Worm (Caenorhabditis elegans) whole organism, young adult: ENCODE results near the gene wht-7.

Source experiments
- B0261.1 ChIP-seq: sonication (generic microtip); optimal IDR thresholded peaks from 2 replicates; lab custom pipeline; 2016; ENCODE audit warnings: mild to moderate bottlenecking, missing genetic modification characterization, moderate library complexity, missing compliant biosample characterization
- C17E4.6 ChIP-seq: fragments of 200-800 bp; sonication (Bioruptor generic); IDR thresholded peaks from 2 replicates; pipeline ENCODE4 v1.3.6; 2022; ENCODE audit warnings: missing genetic modification reagents, missing genetic modification characterization, missing compliant biosample characterization
- F22D6.2 ChIP-seq: sonication (generic microtip); optimal IDR thresholded peaks from 2 replicates; lab custom pipeline; 2016; ENCODE audit warnings: mild to moderate bottlenecking, missing genetic modification characterization, missing compliant biosample characterization
- F57A8.1 ChIP-seq: fragments of 200-800 bp; sonication (Bioruptor generic); optimal IDR thresholded peaks from 2 replicates; lab custom pipeline; 2018; ENCODE audit warnings: mild to moderate bottlenecking, missing genetic modification characterization, moderate library complexity, missing compliant biosample characterization
- ama-1 ChIP-seq, 3 experiments: fragments of 150-350 bp in 1 of 3; sonication (generic microtip) in 2 of 3; optimal IDR thresholded peaks; 2 replicates each; lab custom pipeline; 2014 to 2018; ENCODE audit warnings: missing biosample characterization in 2 of 3, missing genetic modification characterization in 2 of 3, missing genetic modification reagents in 2 of 3
- athp-1 ChIP-seq: sonication (generic microtip); optimal IDR thresholded peaks from 2 replicates; lab custom pipeline; 2017; ENCODE audit warnings: mild to moderate bottlenecking, missing genetic modification characterization, missing compliant biosample characterization
- attf-3 ChIP-seq: fragments of 200-800 bp; sonication (Bioruptor generic); conservative IDR thresholded peaks from 2 replicates; pipeline ENCODE4 v1.3.6; 2022; ENCODE audit warnings: missing genetic modification reagents, missing genetic modification characterization, missing compliant biosample characterization
- bed-1 ChIP-seq: fragments of 200-800 bp; sonication (Bioruptor generic); IDR thresholded peaks from 2 replicates; pipeline ENCODE4 v1.3.6; 2022; ENCODE audit warnings: missing genetic modification reagents, missing genetic modification characterization, missing compliant biosample characterization
- ccch-3 ChIP-seq: fragments of 200-800 bp; sonication (Bioruptor generic); optimal IDR thresholded peaks from 2 replicates; lab custom pipeline; 2018; ENCODE audit warnings: mild to moderate bottlenecking, missing genetic modification characterization, missing compliant biosample characterization
- cebp-1 ChIP-seq, 2 experiments: fragments of 200-800 bp in 1 of 2; sonication (Bioruptor generic) in 1 of 2; sonication (generic microtip) in 1 of 2; IDR thresholded peaks in 1 of 2; optimal IDR thresholded peaks in 1 of 2; 2 replicates each; pipeline versions ENCODE4 v1.3.6 to Lab custom; 2017 to 2022; ENCODE audit warnings: missing compliant biosample characterization in 2 of 2, missing genetic modification characterization in 2 of 2, mild to moderate bottlenecking in 1 of 2, missing genetic modification reagents in 1 of 2, moderate library complexity in 1 of 2
- chd-7 ChIP-seq: sonication (generic microtip); optimal IDR thresholded peaks from 2 replicates; lab custom pipeline; 2016; ENCODE audit warnings: mild to moderate bottlenecking, missing genetic modification characterization, moderate library complexity, missing compliant biosample characterization
- dpff-1 ChIP-seq: sonication (generic microtip); optimal IDR thresholded peaks from 2 replicates; lab custom pipeline; 2017; ENCODE audit warnings: mild to moderate bottlenecking, missing genetic modification characterization, missing compliant biosample characterization
- efl-1 ChIP-seq: fragments of 150-350 bp; optimal IDR thresholded peaks from 2 replicates; lab custom pipeline; 2014; ENCODE audit warnings: missing biosample characterization, missing genetic modification reagents, missing genetic modification characterization
- egrh-3 ChIP-seq: fragments of 200-800 bp; sonication (Bioruptor generic); IDR thresholded peaks from 2 replicates; pipeline ENCODE4 v1.3.6; 2022; ENCODE audit warnings: missing genetic modification reagents, missing genetic modification characterization, missing compliant biosample characterization
- hsf-1 ChIP-seq: fragments of 200-800 bp; sonication (Bioruptor generic); IDR thresholded peaks from 2 replicates; pipeline ENCODE4 v1.3.6; 2022; ENCODE audit warnings: missing genetic modification reagents, missing genetic modification characterization, missing compliant biosample characterization
- let-526 ChIP-seq: fragments of 200-800 bp; sonication (Bioruptor generic); IDR thresholded peaks from 2 replicates; pipeline ENCODE4 v1.3.6; 2022; ENCODE audit warnings: missing genetic modification reagents, missing genetic modification characterization, missing compliant biosample characterization
- madf-10 ChIP-seq: sonication (generic microtip); optimal IDR thresholded peaks from 2 replicates; lab custom pipeline; 2016; ENCODE audit warnings: mild to moderate bottlenecking, missing genetic modification characterization, missing compliant biosample characterization
- madf-8 ChIP-seq: fragments of 200-800 bp; sonication (Bioruptor generic); conservative IDR thresholded peaks from 2 replicates; pipeline ENCODE4 v1.3.6; 2022; ENCODE audit warnings: missing genetic modification reagents, missing genetic modification characterization, missing compliant biosample characterization
- mcd-1 ChIP-seq: fragments of 200-800 bp; sonication (Bioruptor generic); IDR thresholded peaks from 2 replicates; pipeline ENCODE4 v1.3.6; 2022; ENCODE audit warnings: missing genetic modification reagents, missing genetic modification characterization, missing compliant biosample characterization
- nfya-2 ChIP-seq: fragments of 200-800 bp; sonication (Bioruptor generic); IDR thresholded peaks from 2 replicates; pipeline ENCODE4 v1.3.6; 2022; ENCODE audit warnings: missing genetic modification reagents, missing genetic modification characterization, missing compliant biosample characterization
- snpc-1.1 ChIP-seq: sonication (generic microtip); optimal IDR thresholded peaks from 2 replicates; lab custom pipeline; 2017; ENCODE audit warnings: missing genetic modification characterization, mild to moderate bottlenecking, missing compliant biosample characterization, antibody characterized with exemption, moderate library complexity, missing genotype, missing genetic modification reagents; ENCODE audit not compliant: insufficient read depth
- snpc-1.3 ChIP-seq: sonication (generic microtip); optimal IDR thresholded peaks from 2 replicates; lab custom pipeline; 2017; ENCODE audit warnings: missing genetic modification characterization, mild to moderate bottlenecking, missing compliant biosample characterization, antibody characterized with exemption, moderate library complexity, missing genotype, missing genetic modification reagents; ENCODE audit not compliant: insufficient read depth
- snpc-4 ChIP-seq, 5 experiments: fragments of 150-350 bp in 1 of 5; sonication (generic microtip) in 4 of 5; optimal IDR thresholded peaks; 2 replicates each; lab custom pipeline; 2014 to 2018; ENCODE audit warnings: missing genetic modification characterization in 5 of 5, missing biosample characterization in 3 of 5, antibody characterized with exemption in 2 of 5, mild to moderate bottlenecking in 2 of 5, missing compliant biosample characterization in 2 of 5, missing genotype in 2 of 5, moderate library complexity in 2 of 5, missing genetic modification reagents in 1 of 5
- tbp1 ChIP-seq: fragments of 200-800 bp; sonication (Bioruptor generic); optimal IDR thresholded peaks from 2 replicates; lab custom pipeline; 2018; ENCODE audit warnings: mild to moderate bottlenecking, missing genetic modification characterization, missing compliant biosample characterization
- zfh-2 ChIP-seq: fragments of 200-800 bp; sonication (Bioruptor generic); conservative IDR thresholded peaks from 2 replicates; pipeline ENCODE4 v1.3.6; 2022; ENCODE audit warnings: missing genetic modification reagents, missing genetic modification characterization, missing compliant biosample characterization
- zim-3 ChIP-seq: sonication (generic microtip); optimal IDR thresholded peaks from 2 replicates; lab custom pipeline; 2017; ENCODE audit warnings: mild to moderate bottlenecking, missing genetic modification characterization, moderate library complexity, missing compliant biosample characterization
- ztf-18 ChIP-seq: sonication (generic microtip); optimal IDR thresholded peaks from 2 replicates; lab custom pipeline; 2016; ENCODE audit warnings: missing genotype, mild to moderate bottlenecking, missing genetic modification characterization, missing compliant biosample characterization
- ztf-28 ChIP-seq: fragments of 200-800 bp; sonication (Bioruptor generic); IDR thresholded peaks from 2 replicates; pipeline ENCODE4 v1.3.6; 2022; ENCODE audit warnings: missing genetic modification reagents, missing genetic modification characterization, missing compliant biosample characterization

Gene wht-7

DNA sequence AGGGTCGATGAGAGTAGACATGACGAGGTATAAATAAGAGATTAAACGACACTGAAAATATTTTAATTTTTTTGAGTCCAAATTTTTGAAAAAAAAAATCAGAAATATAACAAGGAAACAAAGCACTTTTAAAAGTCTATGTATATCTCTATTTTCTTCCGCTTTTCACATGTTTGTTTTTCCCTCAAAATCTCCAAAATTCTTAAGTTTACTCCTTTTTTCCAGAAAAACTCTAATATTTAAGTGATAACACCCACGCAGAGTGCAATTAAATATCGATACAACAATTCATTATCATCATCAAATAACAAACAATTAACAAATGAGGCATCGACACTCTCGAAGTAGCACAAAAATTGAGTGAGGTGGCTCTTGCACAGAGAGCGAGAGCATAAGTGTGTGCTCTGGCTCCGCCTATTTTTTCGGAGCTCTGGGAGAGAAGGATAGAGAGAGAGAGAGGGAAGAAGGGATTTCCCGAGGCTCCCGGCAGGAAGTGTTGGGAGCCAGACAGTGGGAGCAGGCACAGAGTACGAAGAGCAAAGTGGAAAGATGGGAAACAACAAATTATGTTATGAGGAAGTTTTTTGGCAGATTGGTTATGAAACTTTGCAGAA lies 8.4 kb upstream of the wht-7 start, which contains the start of gene anmt-2:
TSS of gene anmt-2 (minus strand) at position 51 of the 614 bp plus-strand sequence.
- TF ChIP-seq nfya-2 (GFP tag; lab: Robert Waterston, UW) (no peak), zfh-2 (GFP tag; lab: Robert Waterston, UW) (peak; percentile 80)

- TF ChIP-seq ztf-28 (GFP tag; lab: Robert Waterston, UW) (no peak), snpc-4 (GFP tag; optimal IDR thresholded peaks at IDR 0.05; lab: Kevin White, UChicago) (no peak), snpc-4 (tag; optimal IDR thresholded peaks at IDR 0.05; lab: Kevin White, UChicago) (no peak), efl-1 (GFP tag; lab: Kevin White, UChicago) (no peak), snpc-1.1 (tag; lab: Kevin White, UChicago) (no peak), zim-3 (no peak), chd-7 (tag; lab: Kevin White, UChicago) (no peak), let-526 (GFP tag; lab: Robert Waterston, UW) (no peak), tbp1 (GFP tag; lab: Kevin White, UChicago) (no peak), ama-1 (optimal IDR thresholded peaks at IDR 0.05; lab: Kevin White, UChicago) (no peak), ama-1 (GFP tag; optimal IDR thresholded peaks at IDR 0.05; lab: Kevin White, UChicago) (no peak), F57A8.1 (GFP tag; lab: Kevin White, UChicago) (no peak), ccch-3 (GFP tag; lab: Kevin White, UChicago) (no peak), snpc-1.3 (no peak), dpff-1 (no peak), madf-8 (GFP tag; lab: Robert Waterston, UW) (no peak), F22D6.2 (tag; lab: Kevin White, UChicago) (no peak), B0261.1 (tag; lab: Kevin White, UChicago) (no peak)
Observed at ce11 chrIII:6155787-6156186, 6.4 kb upstream of the wht-7 start.

- TF ChIP-seq cebp-1 (GFP tag; IDR thresholded peaks at IDR 0.05; lab: Robert Waterston, UW) (no peak), cebp-1 (tag; optimal IDR thresholded peaks at IDR 0.05; lab: Kevin White, UChicago) (no peak), madf-10 (tag; lab: Kevin White, UChicago) (no peak), madf-8 (GFP tag; lab: Robert Waterston, UW) (no peak), athp-1 (tag; lab: Kevin White, UChicago) (no peak), hsf-1 (GFP tag; lab: Robert Waterston, UW) (no peak), bed-1 (GFP tag; lab: Robert Waterston, UW) (no peak), ztf-18 (no peak)
- TF ChIP-seq, all 124 proteins: peak for 0
Observed at ce11 chrIII:6154586-6154985, 5.2 kb upstream of the wht-7 start.

ce11 chrIII:6153112-6153511 lies 3.7 kb upstream of the wht-7 start:
- TF ChIP-seq C17E4.6 (GFP tag; lab: Robert Waterston, UW): peak; percentile 31; the same call in 1 of the 2 replicates
- TF ChIP-seq mcd-1 (GFP tag; lab: Robert Waterston, UW): peak; percentile 25; the same call in 1 of the 2 replicates
- peak; percentile 83 for TF ChIP-seq egrh-3

DNA sequence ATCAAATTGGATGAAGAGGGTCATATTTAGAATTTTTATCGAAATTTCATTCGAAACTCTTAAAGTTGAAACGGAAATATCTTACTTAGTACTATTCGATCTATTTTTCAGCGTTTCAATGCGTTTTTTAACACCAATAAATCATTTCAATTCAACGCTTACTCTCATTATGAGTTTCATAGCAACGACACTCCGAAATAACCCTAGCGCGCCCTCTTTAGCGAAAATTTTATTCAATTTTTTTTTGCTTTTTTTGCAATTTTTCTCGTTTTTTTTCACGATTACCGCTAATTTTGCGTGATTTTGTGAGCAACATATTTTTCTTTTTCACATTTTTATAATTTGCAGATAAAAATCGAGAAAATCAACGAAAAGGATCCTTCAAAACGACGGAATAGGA lies 2.7 kb upstream of the wht-7 start:
- TF ChIP-seq attf-3 (GFP tag; lab: Robert Waterston, UW): peak; percentile 73
- TF ChIP-seq, all 124 proteins: peak for 1; not testable (repeated sequence) for 123
